Worm (Caenorhabditis elegans): ENCODE measurements around the gene C49A9.10.
"Not testable (repeated sequence)": the region's sequence is repeated elsewhere in the genome, so short reads cannot be mapped to it uniquely, and the experiment has no call there.

Gene C49A9.10

DNA sequence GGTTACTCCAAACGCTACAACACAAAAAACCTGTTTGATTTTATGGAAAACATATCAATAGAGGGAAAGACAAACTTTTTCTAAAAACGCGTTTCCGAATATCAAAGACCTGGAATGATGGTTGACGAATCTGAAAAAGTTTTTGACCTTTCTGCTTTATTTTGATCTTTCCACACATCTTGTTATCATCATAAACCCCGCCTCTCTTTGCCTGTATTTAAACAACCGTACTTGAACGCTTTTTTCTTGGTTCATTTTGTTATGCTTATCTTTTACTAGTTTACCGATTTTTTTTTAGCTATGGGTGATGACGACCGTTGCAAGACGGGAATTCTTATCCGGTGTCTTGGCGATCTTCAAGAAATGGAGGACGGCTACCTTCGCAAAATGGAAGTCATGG lies 46.9 kb upstream of the C49A9.10 start, which contains the start of gene T13A10.2:
Gene T13A10.2, plus strand, starts transcription at position 301 of the 400 bp plus-strand sequence.
- not testable (repeated sequence) for TF ChIP-seq skn-1, lin-39, C34F6.9 (tag; optimal IDR thresholded peaks at IDR 0.05)

DNA sequence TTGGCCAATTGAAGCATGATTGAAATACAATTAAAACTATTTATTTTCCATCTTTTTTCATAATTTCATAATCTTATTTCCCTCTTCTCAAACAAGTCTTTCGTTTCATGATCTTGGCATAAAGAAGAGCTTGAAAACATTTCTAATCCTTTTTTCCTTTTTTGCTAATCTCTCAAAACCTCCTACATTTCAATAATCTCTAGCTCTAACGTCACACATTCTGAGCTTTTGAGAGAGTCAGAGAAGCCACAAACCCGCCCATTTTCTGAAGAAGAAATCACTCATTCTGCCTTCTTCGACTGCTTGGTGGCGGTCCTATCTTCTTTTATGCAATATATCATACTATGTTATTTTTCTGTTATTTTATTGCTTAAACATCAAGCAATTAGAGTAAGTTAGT lies 43.4 kb upstream of the C49A9.10 start, which contains the start of gene F58F9.1:
Gene F58F9.1, plus strand, starts transcription at position 251 of the 400 bp plus-strand sequence.
- TF ChIP-seq nhr-10 (tag; optimal IDR thresholded peaks at IDR 0.05), result no peak
- no peak for TF ChIP-seq peb-1 (tag; optimal IDR thresholded peaks at IDR 0.05)
- TF ChIP-seq unc-62 (GFP tag; optimal IDR thresholded peaks at IDR 0.05), result no peak
- TF ChIP-seq C34F6.9 (tag; optimal IDR thresholded peaks at IDR 0.05), result peak; percentile 24
- TF ChIP-seq ZK546.5 (tag; optimal IDR thresholded peaks at IDR 0.05), result no peak
- no peak for TF ChIP-seq crh-2 (tag; optimal IDR thresholded peaks at IDR 0.05)
- no peak for TF ChIP-seq alr-1 (tag; optimal IDR thresholded peaks at IDR 0.05)
- TF ChIP-seq lin-39 (tag; optimal IDR thresholded peaks at IDR 0.05), result no peak
- no peak for TF ChIP-seq ceh-82 (tag; optimal IDR thresholded peaks at IDR 0.05)
- no peak for TF ChIP-seq nhr-23 (tag; optimal IDR thresholded peaks at IDR 0.05)
- TF ChIP-seq zag-1 (tag; optimal IDR thresholded peaks at IDR 0.05), result no peak
- no peak for TF ChIP-seq nhr-12 (tag; optimal IDR thresholded peaks at IDR 0.05)
- no peak for TF ChIP-seq snpc-4 (tag; optimal IDR thresholded peaks at IDR 0.05)
- no peak for TF ChIP-seq nhr-25 (tag; optimal IDR thresholded peaks at IDR 0.05)
- no peak for TF ChIP-seq lin-13 (GFP tag; optimal IDR thresholded peaks at IDR 0.05)
- no peak for TF ChIP-seq ztf-1 (GFP tag; conservative IDR thresholded peaks at IDR 0.05)
- peak; percentile 36 for TF ChIP-seq mab-5 (tag; optimal IDR thresholded peaks at IDR 0.05)
- peak; percentile 79 for TF ChIP-seq unc-55 (GFP tag; optimal IDR thresholded peaks at IDR 0.05)
- no peak for TF ChIP-seq nhr-129 (tag; optimal IDR thresholded peaks at IDR 0.05)
- no peak for TF ChIP-seq egl-27 (tag; optimal IDR thresholded peaks at IDR 0.05)
- no peak for TF ChIP-seq mdl-1 (tag; optimal IDR thresholded peaks at IDR 0.05)
- TF ChIP-seq ama-1 (optimal IDR thresholded peaks at IDR 0.05), result no peak
- TF ChIP-seq sma-3 (GFP tag; optimal IDR thresholded peaks at IDR 0.05), result no peak
- TF ChIP-seq lsy-2 (tag; optimal IDR thresholded peaks at IDR 0.05), result peak in 1 of 2 experiments; percentile 37
- no peak for TF ChIP-seq nhr-21 (tag; optimal IDR thresholded peaks at IDR 0.05)
- TF ChIP-seq nhr-11 (tag; optimal IDR thresholded peaks at IDR 0.05), result no peak

DNA sequence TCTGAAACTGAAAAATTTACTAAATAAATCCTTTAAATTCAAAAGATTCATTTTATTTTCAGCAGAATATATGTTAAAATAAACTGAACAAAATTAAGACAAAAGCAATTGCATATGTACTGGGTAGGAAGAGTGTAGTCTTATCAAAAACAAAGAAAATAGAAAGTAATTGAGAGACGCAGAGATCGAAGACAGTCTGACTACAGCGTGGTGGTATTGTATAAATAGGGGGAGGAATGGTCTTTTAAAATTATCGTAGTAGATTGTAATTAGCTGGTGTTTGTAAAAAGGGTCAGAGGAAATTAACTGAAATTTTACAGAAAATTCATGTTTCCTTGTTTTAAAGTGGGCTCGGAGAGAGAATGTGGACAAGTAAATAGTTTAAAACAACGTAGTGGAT lies 42.3 kb upstream of the C49A9.10 start, which contains the start of gene acox-3:
Gene acox-3, minus strand, starts transcription at position 7 of the 400 bp plus-strand sequence.
- TF ChIP-seq skn-1 (tag; optimal IDR thresholded peaks at IDR 0.05) (no peak), fos-1 (tag; optimal IDR thresholded peaks at IDR 0.05) (peak; percentile 56), nhr-237 (tag; optimal IDR thresholded peaks at IDR 0.05) (no peak), nhr-11 (tag; optimal IDR thresholded peaks at IDR 0.05) (no peak), snpc-4 (tag; optimal IDR thresholded peaks at IDR 0.05) (no peak), alr-1 (tag; optimal IDR thresholded peaks at IDR 0.05) (no peak), peb-1 (tag; optimal IDR thresholded peaks at IDR 0.05) (no peak), unc-55 (GFP tag; optimal IDR thresholded peaks at IDR 0.05) (no peak), nhr-6 (tag; optimal IDR thresholded peaks at IDR 0.05) (no peak), Y55F3AM.14 (GFP tag; optimal IDR thresholded peaks at IDR 0.05) (no peak), ztf-11 (tag; optimal IDR thresholded peaks at IDR 0.05) (no peak), crh-2 (tag; optimal IDR thresholded peaks at IDR 0.05) (peak; percentile 24), nhr-21 (tag; optimal IDR thresholded peaks at IDR 0.05) (no peak), nhr-12 (tag; optimal IDR thresholded peaks at IDR 0.05) (no peak), C34F6.9 (tag; optimal IDR thresholded peaks at IDR 0.05) (no peak), gmeb-1 (tag; optimal IDR thresholded peaks at IDR 0.05) (peak; percentile 58), ztf-4 (tag; optimal IDR thresholded peaks at IDR 0.05) (no peak), zag-1 (tag; optimal IDR thresholded peaks at IDR 0.05) (no peak), blmp-1 (tag; optimal IDR thresholded peaks at IDR 0.05; ENCODE audit: insufficient read depth) (peak; percentile 28), sma-9 (GFP tag; optimal IDR thresholded peaks at IDR 0.05) (peak; percentile 82), sma-9 (tag; optimal IDR thresholded peaks at IDR 0.05) (no peak)

DNA sequence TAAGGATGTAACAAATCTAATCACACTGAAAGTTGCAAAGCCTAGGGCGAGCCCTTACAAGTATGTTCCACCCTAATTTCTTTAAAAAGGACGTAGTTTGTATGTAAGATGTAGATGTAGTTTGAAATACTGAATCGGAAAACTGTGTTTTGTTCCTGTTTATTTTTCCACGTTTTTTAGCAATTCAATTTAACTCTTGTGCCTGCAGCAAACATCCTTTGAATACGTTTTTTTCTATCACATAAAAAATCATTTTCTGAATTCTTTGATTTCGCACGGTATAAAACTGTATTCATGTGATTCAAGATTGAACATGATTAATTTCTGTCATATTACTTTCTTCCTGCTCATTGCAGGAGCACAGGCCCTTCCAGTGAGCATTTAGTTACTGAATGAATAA lies 33.8 kb upstream of the C49A9.10 start, which contains the start of gene F58F9.9:
Gene F58F9.9, plus strand, starts transcription at position 301 of the 400 bp plus-strand sequence.
- TF ChIP-seq ama-1 (optimal IDR thresholded peaks at IDR 0.05) (no peak), unc-55 (GFP tag; optimal IDR thresholded peaks at IDR 0.05) (no peak), fos-1 (tag; optimal IDR thresholded peaks at IDR 0.05) (no peak), blmp-1 (tag; optimal IDR thresholded peaks at IDR 0.05; ENCODE audit: insufficient read depth) (no peak), lin-13 (GFP tag; optimal IDR thresholded peaks at IDR 0.05) (no peak), mbf-1 (tag; optimal IDR thresholded peaks at IDR 0.05) (no peak), nhr-21 (tag; optimal IDR thresholded peaks at IDR 0.05) (no peak)

Measured in whole organism, L2 larva.